Fruit fly (Drosophila melanogaster): ENCODE results near the gene aralar1.

Gene aralar1

DNA sequence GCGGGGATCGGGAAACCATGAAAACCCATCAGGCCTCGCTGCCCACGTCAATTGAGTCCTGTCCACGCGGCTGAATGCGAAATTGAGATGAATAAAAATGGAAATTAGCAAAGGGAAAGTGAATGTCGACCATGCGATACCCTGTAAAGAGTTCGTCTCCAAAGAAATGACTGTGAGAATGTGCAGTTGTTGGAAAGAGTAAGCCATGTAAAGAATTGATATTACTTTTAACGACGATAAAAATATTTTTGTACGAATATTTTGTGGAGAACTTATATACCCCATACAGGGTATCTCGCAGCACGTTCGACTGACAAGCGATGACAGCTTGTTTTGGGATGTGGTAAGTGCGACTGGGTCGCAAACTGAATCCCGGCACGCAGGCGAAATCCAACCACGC is 45.5 kb upstream of the aralar1 start (continued):
- TF ChIP-seq CG10631 (GFP tag; optimal IDR thresholded peaks at IDR 0.05) = peak; percentile 62
- TF ChIP-seq CG6854 (GFP tag; optimal IDR thresholded peaks at IDR 0.05) = no peak
- TF ChIP-seq CG10669 (GFP tag; optimal IDR thresholded peaks at IDR 0.05) = peak; percentile 56
- no peak for TF ChIP-seq CG3032 (tag; optimal IDR thresholded peaks at IDR 0.05)
- peak; percentile 37 for TF ChIP-seq CG7368 (GFP tag; optimal IDR thresholded peaks at IDR 0.05)
- TF ChIP-seq Sox102F (GFP tag; optimal IDR thresholded peaks at IDR 0.05) = peak; percentile 67
- TF ChIP-seq fd85E (GFP tag; optimal IDR thresholded peaks at IDR 0.05) = no peak
- TF ChIP-seq Hr4 (GFP tag; optimal IDR thresholded peaks at IDR 0.05) = peak; percentile 78
- peak; percentile 63 for TF ChIP-seq Eip75B (GFP tag; optimal IDR thresholded peaks at IDR 0.05)
- peak; percentile 26 for TF ChIP-seq CG8632 (GFP tag; optimal IDR thresholded peaks at IDR 0.05)
- peak; percentile 73 for TF ChIP-seq CG32006 (GFP tag; optimal IDR thresholded peaks at IDR 0.05)
- no peak for TF ChIP-seq Eip78C (GFP tag)
- TF ChIP-seq CG11762 (GFP tag; optimal IDR thresholded peaks at IDR 0.05; ENCODE audit: insufficient read depth) = peak; percentile 25
- TF ChIP-seq Met (GFP tag; optimal IDR thresholded peaks at IDR 0.05) = peak; percentile 76
- TF ChIP-seq cyc (GFP tag; optimal IDR thresholded peaks at IDR 0.05) = peak; percentile 76
- peak; percentile 73 for TF ChIP-seq CG8119 (GFP tag; IDR thresholded peaks at IDR 0.05)
- TF ChIP-seq salr (GFP tag; optimal IDR thresholded peaks at IDR 0.05) = peak; percentile 1 to 41
- TF ChIP-seq ss (GFP tag; optimal IDR thresholded peaks at IDR 0.05) = no peak
- peak; percentile 48 for TF ChIP-seq Sox15 (GFP tag; optimal IDR thresholded peaks at IDR 0.05)
- TF ChIP-seq acj6 (GFP tag; optimal IDR thresholded peaks at IDR 0.05) = peak; percentile 69
- peak; percentile 88 for TF ChIP-seq Hr39 (GFP tag; optimal IDR thresholded peaks at IDR 0.05)
- peak; percentile 40 for TF ChIP-seq CG6276 (GFP tag; optimal IDR thresholded peaks at IDR 0.05)
- peak; percentile 52 for TF ChIP-seq CG11902 (GFP tag; optimal IDR thresholded peaks at IDR 0.05)
- peak; percentile 55 for TF ChIP-seq CG1621 (tag; optimal IDR thresholded peaks at IDR 0.05)
- peak; percentile 52 for TF ChIP-seq CG4318 (GFP tag; optimal IDR thresholded peaks at IDR 0.05)
- no peak for TF ChIP-seq fkh (GFP tag; optimal IDR thresholded peaks at IDR 0.05)
- peak; percentile 47 for TF ChIP-seq net (GFP tag; optimal IDR thresholded peaks at IDR 0.05)
- TF ChIP-seq svp (GFP tag) = peak; percentile 86

dm6 chr3R:30500226-30500625 is 44.6 kb upstream of the aralar1 start, which contains the start of gene PH4alphaNE1:
Gene PH4alphaNE1 (minus strand): TSS chr3R:30500326.
- TF ChIP-seq ss (GFP tag; optimal IDR thresholded peaks at IDR 0.05) = no peak
- no peak for TF ChIP-seq Lpt (GFP tag; optimal IDR thresholded peaks at IDR 0.05)
- TF ChIP-seq CG11294 (GFP tag; IDR thresholded peaks at IDR 0.05) = no peak
- no peak for TF ChIP-seq CG32006 (GFP tag; optimal IDR thresholded peaks at IDR 0.05)
- TF ChIP-seq Eip75B (GFP tag; optimal IDR thresholded peaks at IDR 0.05) = no peak
- no peak for TF ChIP-seq svp (GFP tag)

DNA sequence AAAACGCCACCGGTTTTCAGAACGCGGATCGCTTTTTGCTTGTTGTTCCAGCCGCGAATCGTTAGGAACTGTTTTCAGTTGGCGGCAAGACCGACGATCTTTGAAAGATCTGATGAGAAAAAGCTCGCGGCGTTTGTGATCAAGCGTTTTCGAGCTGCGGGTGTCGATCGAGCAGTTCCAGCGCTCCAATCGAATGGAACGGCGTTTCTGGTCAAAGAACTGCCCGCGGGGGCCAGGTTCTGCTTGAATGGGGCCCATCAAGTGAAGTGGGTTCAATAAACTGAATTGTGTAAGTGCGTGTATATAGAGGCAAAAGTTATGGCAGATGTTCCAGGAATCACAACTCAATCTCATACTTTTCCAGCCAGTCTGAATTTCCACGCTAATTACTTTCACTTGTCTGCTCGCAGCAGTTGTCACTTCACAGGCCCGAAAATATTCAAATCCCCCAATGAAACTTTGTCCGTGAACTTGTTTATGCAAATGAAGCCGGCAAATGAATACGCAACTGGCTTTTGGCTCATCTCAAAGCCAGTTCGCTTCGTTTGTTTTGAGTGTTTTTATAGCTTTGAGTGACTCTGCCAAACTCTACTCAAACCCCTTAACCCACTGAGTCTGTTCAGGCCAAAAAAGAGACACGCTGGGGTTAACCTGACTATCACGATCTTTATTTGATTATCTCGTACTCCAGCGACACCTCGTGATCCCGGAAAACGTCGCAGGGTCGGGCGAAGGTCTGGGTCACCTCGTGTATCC is 40.6 kb upstream of the aralar1 start, which contains the start of gene PH4alphaMP:
Gene PH4alphaMP, minus strand, starts transcription at position 51 of the 756 bp plus-strand sequence.
- no peak for TF ChIP-seq CG10669 (GFP tag; optimal IDR thresholded peaks at IDR 0.05)
- peak; percentile 23 for TF ChIP-seq svp (GFP tag)
- TF ChIP-seq Blimp-1 (GFP tag; optimal IDR thresholded peaks at IDR 0.05) = peak; percentile 33
- TF ChIP-seq salr (GFP tag; optimal IDR thresholded peaks at IDR 0.05) = no peak

dm6 chr3R:30489797-30490196 is 34.1 kb upstream of the aralar1 start, which contains the start of gene PH4alphaSG2:
Gene PH4alphaSG2 (plus strand): TSS chr3R:30490074.
- TF ChIP-seq ss (GFP tag; optimal IDR thresholded peaks at IDR 0.05) (no peak), fkh (GFP tag; optimal IDR thresholded peaks at IDR 0.05) (peak; percentile 43)

DNA sequence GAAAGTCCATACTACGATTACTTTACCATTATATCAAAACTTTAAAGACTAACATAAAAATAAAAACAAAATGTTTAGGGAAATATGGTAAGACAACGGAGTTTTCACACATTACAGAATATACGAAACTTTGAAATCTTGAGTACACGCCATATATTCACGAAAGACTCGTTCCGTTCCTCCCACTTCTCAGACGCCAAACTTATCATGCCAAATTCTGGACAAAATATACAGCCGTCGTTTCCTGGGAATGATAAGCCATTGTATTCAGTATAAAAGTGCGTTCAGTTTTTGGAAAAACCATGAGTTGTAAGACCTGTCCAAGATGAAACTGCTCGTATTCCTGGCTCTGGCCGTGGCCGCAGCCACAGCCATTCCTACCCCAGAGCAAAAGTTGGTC is 33.0 kb upstream of the aralar1 start, which contains the start of gene Jon99Fi:
Gene Jon99Fi, plus strand, starts transcription at position 301 of the 400 bp plus-strand sequence.
- TF ChIP-seq CG11294 (GFP tag; IDR thresholded peaks at IDR 0.05) = no peak
- no peak for TF ChIP-seq CG6792 (GFP tag; optimal IDR thresholded peaks at IDR 0.05)
- TF ChIP-seq CG4318 (GFP tag; optimal IDR thresholded peaks at IDR 0.05) = no peak
- TF ChIP-seq CG6854 (GFP tag; optimal IDR thresholded peaks at IDR 0.05) = no peak
- TF ChIP-seq fkh (GFP tag; optimal IDR thresholded peaks at IDR 0.05) = no peak
- TF ChIP-seq achi (GFP tag; optimal IDR thresholded peaks at IDR 0.05) = no peak
- TF ChIP-seq Blimp-1 (GFP tag; optimal IDR thresholded peaks at IDR 0.05) = no peak
- TF ChIP-seq CG15336 (GFP tag; IDR thresholded peaks at IDR 0.05) = no peak
- no peak for TF ChIP-seq Hr38 (GFP tag; optimal IDR thresholded peaks at IDR 0.05)
- no peak for TF ChIP-seq OdsH (GFP tag; optimal IDR thresholded peaks at IDR 0.05)
- TF ChIP-seq cyc (GFP tag; optimal IDR thresholded peaks at IDR 0.05) = no peak
- TF ChIP-seq CG6276 (GFP tag; optimal IDR thresholded peaks at IDR 0.05) = no peak
- TF ChIP-seq CG6163 (GFP tag; IDR thresholded peaks at IDR 0.05) = no peak
- TF ChIP-seq CG6808 (GFP tag; optimal IDR thresholded peaks at IDR 0.05) = no peak
- no peak for TF ChIP-seq Sox15 (GFP tag; optimal IDR thresholded peaks at IDR 0.05)

Data from whole organism, prepupa.